Worm (Caenorhabditis elegans) whole organism, young adult: ENCODE data around the gene ecps-2.

Source experiments
- B0261.1 ChIP-seq: sonication (generic microtip); optimal IDR thresholded peaks from 2 replicates; lab custom pipeline; 2016; ENCODE audit warnings: mild to moderate bottlenecking, missing genetic modification characterization, moderate library complexity, missing compliant biosample characterization
- C17E4.6 ChIP-seq: fragments of 200-800 bp; sonication (Bioruptor generic); IDR thresholded peaks from 2 replicates; pipeline ENCODE4 v1.3.6; 2022; ENCODE audit warnings: missing genetic modification reagents, missing genetic modification characterization, missing compliant biosample characterization
- D2030.7 ChIP-seq: fragments of 200-800 bp; sonication (Bioruptor generic); IDR thresholded peaks from 2 replicates; pipeline ENCODE4 v1.3.6; 2022; ENCODE audit warnings: missing genetic modification reagents, missing genetic modification characterization, missing compliant biosample characterization
- F10E7.11 ChIP-seq: sonication (generic microtip); optimal IDR thresholded peaks from 2 replicates; lab custom pipeline; 2017; ENCODE audit warnings: mild to moderate bottlenecking, missing genetic modification characterization, moderate library complexity, missing compliant biosample characterization
- F22D6.2 ChIP-seq: sonication (generic microtip); optimal IDR thresholded peaks from 2 replicates; lab custom pipeline; 2016; ENCODE audit warnings: mild to moderate bottlenecking, missing genetic modification characterization, missing compliant biosample characterization
- F23B12.7 ChIP-seq: sonication (generic microtip); optimal IDR thresholded peaks from 2 replicates; lab custom pipeline; 2017; ENCODE audit warnings: missing genetic modification characterization, mild to moderate bottlenecking, missing compliant biosample characterization, antibody characterized with exemption, moderate library complexity; ENCODE audit not compliant: insufficient read depth
- F39B2.1 ChIP-seq: fragments of 200-800 bp; sonication (Bioruptor generic); IDR thresholded peaks from 2 replicates; pipeline ENCODE4 v1.3.6; 2022; ENCODE audit warnings: missing genetic modification reagents, missing genetic modification characterization, missing compliant biosample characterization
- F52B5.7 ChIP-seq: sonication (generic microtip); optimal IDR thresholded peaks from 2 replicates; lab custom pipeline; 2016; ENCODE audit warnings: mild to moderate bottlenecking, missing genetic modification characterization, missing compliant biosample characterization
- K12H6.12 ChIP-seq: fragments of 200-800 bp; sonication (Bioruptor generic); optimal IDR thresholded peaks from 2 replicates; lab custom pipeline; 2018; ENCODE audit warnings: mild to moderate bottlenecking, missing genetic modification characterization, missing compliant biosample characterization
- aptf-3 ChIP-seq: fragments of 200-800 bp; sonication (Bioruptor generic); IDR thresholded peaks from 2 replicates; pipeline ENCODE4 v1.3.6; 2022; ENCODE audit warnings: missing genetic modification characterization, missing compliant biosample characterization
- atf-7 ChIP-seq: sonication (generic microtip); optimal IDR thresholded peaks from 2 replicates; lab custom pipeline; 2017; ENCODE audit warnings: mild to moderate bottlenecking, missing genetic modification characterization, missing compliant biosample characterization
- attf-3 ChIP-seq: fragments of 200-800 bp; sonication (Bioruptor generic); conservative IDR thresholded peaks from 2 replicates; pipeline ENCODE4 v1.3.6; 2022; ENCODE audit warnings: missing genetic modification reagents, missing genetic modification characterization, missing compliant biosample characterization
- attf-6 ChIP-seq: fragments of 200-800 bp; sonication (Bioruptor generic); IDR thresholded peaks from 2 replicates; pipeline ENCODE4 v1.3.6; 2022; ENCODE audit warnings: missing genetic modification reagents, missing genetic modification characterization, missing compliant biosample characterization
- bed-1 ChIP-seq: fragments of 200-800 bp; sonication (Bioruptor generic); IDR thresholded peaks from 2 replicates; pipeline ENCODE4 v1.3.6; 2022; ENCODE audit warnings: missing genetic modification reagents, missing genetic modification characterization, missing compliant biosample characterization
- bed-2 ChIP-seq: fragments of 200-800 bp; sonication (Bioruptor generic); IDR thresholded peaks from 2 replicates; pipeline ENCODE4 v1.3.6; 2022; ENCODE audit warnings: missing genetic modification reagents, missing genetic modification characterization, missing compliant biosample characterization
- cebp-1 ChIP-seq, 2 experiments: fragments of 200-800 bp in 1 of 2; sonication (Bioruptor generic) in 1 of 2; sonication (generic microtip) in 1 of 2; IDR thresholded peaks in 1 of 2; optimal IDR thresholded peaks in 1 of 2; 2 replicates each; pipeline versions ENCODE4 v1.3.6 to Lab custom; 2017 to 2022; ENCODE audit warnings: missing compliant biosample characterization in 2 of 2, missing genetic modification characterization in 2 of 2, mild to moderate bottlenecking in 1 of 2, missing genetic modification reagents in 1 of 2, moderate library complexity in 1 of 2
- ceh-27 ChIP-seq: fragments of 200-800 bp; sonication (Bioruptor generic); optimal IDR thresholded peaks from 2 replicates; lab custom pipeline; 2018; ENCODE audit warnings: mild to moderate bottlenecking, missing genetic modification characterization, moderate library complexity, missing compliant biosample characterization
- ceh-40 ChIP-seq: fragments of 200-800 bp; sonication (Bioruptor generic); IDR thresholded peaks from 2 replicates; pipeline ENCODE4 v1.3.6; 2022; ENCODE audit warnings: missing genetic modification characterization, missing compliant biosample characterization
- ceh-91 ChIP-seq: fragments of 200-800 bp; sonication (Bioruptor generic); IDR thresholded peaks from 2 replicates; pipeline ENCODE4 v1.3.6; 2022; ENCODE audit warnings: missing genetic modification reagents, missing genetic modification characterization, missing compliant biosample characterization
- chd-7 ChIP-seq: sonication (generic microtip); optimal IDR thresholded peaks from 2 replicates; lab custom pipeline; 2016; ENCODE audit warnings: mild to moderate bottlenecking, missing genetic modification characterization, moderate library complexity, missing compliant biosample characterization
- die-1 ChIP-seq: sonication (generic microtip); optimal IDR thresholded peaks from 2 replicates; lab custom pipeline; 2016; ENCODE audit warnings: missing genotype, mild to moderate bottlenecking, missing genetic modification characterization, missing compliant biosample characterization
- dox-1 ChIP-seq: fragments of 200-800 bp; sonication (Bioruptor generic); IDR thresholded peaks from 2 replicates; pipeline ENCODE4 v1.3.6; 2022; ENCODE audit warnings: missing genetic modification reagents, missing genetic modification characterization, missing compliant biosample characterization
- dpff-1 ChIP-seq: sonication (generic microtip); optimal IDR thresholded peaks from 2 replicates; lab custom pipeline; 2017; ENCODE audit warnings: mild to moderate bottlenecking, missing genetic modification characterization, missing compliant biosample characterization
- efl-1 ChIP-seq: fragments of 150-350 bp; optimal IDR thresholded peaks from 2 replicates; lab custom pipeline; 2014; ENCODE audit warnings: missing biosample characterization, missing genetic modification reagents, missing genetic modification characterization
- egrh-3 ChIP-seq: fragments of 200-800 bp; sonication (Bioruptor generic); IDR thresholded peaks from 2 replicates; pipeline ENCODE4 v1.3.6; 2022; ENCODE audit warnings: missing genetic modification reagents, missing genetic modification characterization, missing compliant biosample characterization
- ekl-4 ChIP-seq: fragments of 200-800 bp; sonication (Bioruptor generic); IDR thresholded peaks from 2 replicates; pipeline ENCODE4 v1.3.6; 2022; ENCODE audit warnings: missing genetic modification reagents, missing genetic modification characterization, missing compliant biosample characterization
- fkh-3 ChIP-seq: sonication (generic microtip); optimal IDR thresholded peaks from 2 replicates; lab custom pipeline; 2016; ENCODE audit warnings: mild to moderate bottlenecking, missing genetic modification characterization, missing compliant biosample characterization
- gei-17 ChIP-seq: fragments of 200-800 bp; sonication (Bioruptor generic); optimal IDR thresholded peaks from 2 replicates; lab custom pipeline; 2018; ENCODE audit warnings: mild to moderate bottlenecking, missing genetic modification characterization, missing compliant biosample characterization
- him-1 ChIP-seq: sonication (generic microtip); optimal IDR thresholded peaks from 2 replicates; lab custom pipeline; 2016; ENCODE audit warnings: missing genotype, missing genetic modification reagents, missing genetic modification characterization, missing compliant biosample characterization
- hlh-12 ChIP-seq: sonication (generic microtip); optimal IDR thresholded peaks from 2 replicates; lab custom pipeline; 2016; ENCODE audit warnings: missing genetic modification characterization, missing compliant biosample characterization
- hlh-26 ChIP-seq: fragments of 200-800 bp; sonication (Bioruptor generic); conservative IDR thresholded peaks from 2 replicates; pipeline ENCODE4 v1.3.6; 2022; ENCODE audit warnings: missing genetic modification reagents, missing genetic modification characterization, missing compliant biosample characterization
- lin-26 ChIP-seq: fragments of 200-800 bp; sonication (Bioruptor generic); IDR thresholded peaks from 2 replicates; pipeline ENCODE4 v1.3.6; 2022; ENCODE audit warnings: missing genetic modification reagents, missing genetic modification characterization, missing compliant biosample characterization
- lin-40 ChIP-seq: sonication (generic microtip); optimal IDR thresholded peaks from 2 replicates; lab custom pipeline; 2016; ENCODE audit warnings: missing genetic modification characterization, mild to moderate bottlenecking, missing compliant biosample characterization, missing genotype, missing genetic modification reagents
- lir-1 ChIP-seq: fragments of 200-800 bp; sonication (Bioruptor generic); conservative IDR thresholded peaks from 2 replicates; pipeline ENCODE4 v1.3.6; 2022; ENCODE audit warnings: missing genetic modification reagents, missing genetic modification characterization, missing compliant biosample characterization
- lsy-27 ChIP-seq: sonication (generic microtip); optimal IDR thresholded peaks from 2 replicates; lab custom pipeline; 2017; ENCODE audit warnings: missing genetic modification characterization, mild to moderate bottlenecking, missing compliant biosample characterization, antibody characterized with exemption, missing genotype, borderline replicate concordance; ENCODE audit not compliant: insufficient read depth
- madf-8 ChIP-seq: fragments of 200-800 bp; sonication (Bioruptor generic); conservative IDR thresholded peaks from 2 replicates; pipeline ENCODE4 v1.3.6; 2022; ENCODE audit warnings: missing genetic modification reagents, missing genetic modification characterization, missing compliant biosample characterization
- mcd-1 ChIP-seq: fragments of 200-800 bp; sonication (Bioruptor generic); IDR thresholded peaks from 2 replicates; pipeline ENCODE4 v1.3.6; 2022; ENCODE audit warnings: missing genetic modification reagents, missing genetic modification characterization, missing compliant biosample characterization
- mel-28 ChIP-seq: sonication (generic microtip); optimal IDR thresholded peaks from 2 replicates; lab custom pipeline; 2016; ENCODE audit warnings: borderline replicate concordance, mild to moderate bottlenecking, missing genetic modification characterization, missing compliant biosample characterization
- nfyb-1 ChIP-seq: fragments of 200-800 bp; sonication (Bioruptor generic); IDR thresholded peaks from 2 replicates; pipeline ENCODE4 v1.3.6; 2022; ENCODE audit warnings: missing genetic modification reagents, missing genetic modification characterization, missing compliant biosample characterization
- nhr-80 ChIP-seq: sonication (generic microtip); optimal IDR thresholded peaks from 2 replicates; lab custom pipeline; 2016; ENCODE audit warnings: missing genetic modification characterization, missing compliant biosample characterization
- repo-1 ChIP-seq: sonication (generic microtip); optimal IDR thresholded peaks from 2 replicates; lab custom pipeline; 2017; ENCODE audit warnings: mild to moderate bottlenecking, missing genetic modification characterization, missing compliant biosample characterization
- rpc-1 ChIP-seq, 2 experiments: fragments of 150-350 bp in 1 of 2; sonication (generic microtip) in 1 of 2; optimal IDR thresholded peaks; 2 replicates each; lab custom pipeline; 2014 to 2018; ENCODE audit warnings: missing biosample characterization in 1 of 2, missing genetic modification characterization in 1 of 2, missing genetic modification reagents in 1 of 2, missing genotype in 1 of 2
- somi-1 ChIP-seq: fragments of 200-800 bp; sonication (Bioruptor generic); optimal IDR thresholded peaks from 2 replicates; lab custom pipeline; 2018; ENCODE audit warnings: mild to moderate bottlenecking, missing genetic modification characterization, missing compliant biosample characterization
- tlf-1 ChIP-seq: fragments of 200-800 bp; sonication (Bioruptor generic); optimal IDR thresholded peaks from 2 replicates; lab custom pipeline; 2018; ENCODE audit warnings: mild to moderate bottlenecking, missing genetic modification characterization, missing compliant biosample characterization
- unc-130 ChIP-seq: sonication (generic microtip); optimal IDR thresholded peaks from 2 replicates; lab custom pipeline; 2016; ENCODE audit warnings: missing genetic modification reagents, missing genetic modification characterization, missing compliant biosample characterization
- unc-62 ChIP-seq: fragments of 150-350 bp; optimal IDR thresholded peaks from 2 replicates; lab custom pipeline; 2014; ENCODE audit warnings: missing biosample characterization, missing genetic modification reagents, missing genetic modification characterization
- xnd-1 ChIP-seq: sonication (generic microtip); optimal IDR thresholded peaks from 2 replicates; lab custom pipeline; 2016; ENCODE audit warnings: missing genotype, missing genetic modification reagents, missing genetic modification characterization, missing compliant biosample characterization
- ztf-22 ChIP-seq: fragments of 200-800 bp; sonication (Bioruptor generic); optimal IDR thresholded peaks from 2 replicates; lab custom pipeline; 2018; ENCODE audit warnings: mild to moderate bottlenecking, missing genetic modification characterization, moderate library complexity, missing compliant biosample characterization

The ecps-2 gene

ce11 chrIII:10461164-10461546 lies 18.3 kb downstream of the ecps-2 start, which contains the start of gene atx-2 (continued):
- TF ChIP-seq attf-3 (GFP tag; lab: Robert Waterston, UW) = peak; percentile 70
- peak; percentile 54; the same call in 1 of the 2 replicates for TF ChIP-seq ceh-40 (GFP tag; lab: Robert Waterston, UW)
- TF ChIP-seq gei-17 (GFP tag; lab: Kevin White, UChicago) = peak; percentile 49
- peak; percentile 78 for TF ChIP-seq F22D6.2 (tag; lab: Kevin White, UChicago)
- TF ChIP-seq cebp-1 (GFP tag; IDR thresholded peaks at IDR 0.05; lab: Robert Waterston, UW) = peak; percentile 82
- peak; percentile 95 for TF ChIP-seq cebp-1 (tag; optimal IDR thresholded peaks at IDR 0.05; lab: Kevin White, UChicago)
- TF ChIP-seq B0261.1 = no peak
- peak; percentile 74 for TF ChIP-seq lin-40
- TF ChIP-seq fkh-3 (tag; lab: Kevin White, UChicago) = no peak
- peak; percentile 66 for TF ChIP-seq somi-1 (GFP tag; lab: Kevin White, UChicago)
- no peak for TF ChIP-seq hlh-26 (GFP tag; lab: Robert Waterston, UW)
- peak; percentile 42 for TF ChIP-seq ztf-22 (GFP tag; lab: Kevin White, UChicago)
- peak; percentile 15 for TF ChIP-seq hlh-12 (tag; lab: Kevin White, UChicago)
- peak; percentile 93 for TF ChIP-seq nfyb-1 (GFP tag; lab: Robert Waterston, UW)
- TF ChIP-seq madf-8 (GFP tag; lab: Robert Waterston, UW) = peak; percentile 61
- peak; percentile 83 for TF ChIP-seq atf-7 (tag; lab: Kevin White, UChicago)
- no peak for TF ChIP-seq bed-1
- TF ChIP-seq unc-130 (GFP tag; lab: Kevin White, UChicago) = peak; percentile 55
- TF ChIP-seq C17E4.6 (GFP tag; lab: Robert Waterston, UW) = peak; percentile 84
- peak; percentile 81 for TF ChIP-seq repo-1 (tag; lab: Kevin White, UChicago)
- TF ChIP-seq F23B12.7 (tag; lab: Kevin White, UChicago) = no peak
- peak; percentile 57 for TF ChIP-seq rpc-1 (optimal IDR thresholded peaks at IDR 0.05; lab: Kevin White, UChicago)
- TF ChIP-seq rpc-1 (tag; optimal IDR thresholded peaks at IDR 0.05; lab: Kevin White, UChicago) = no peak
- peak; percentile 82 for TF ChIP-seq tlf-1 (GFP tag; lab: Kevin White, UChicago)
- TF ChIP-seq mcd-1 = peak; percentile 96
- TF ChIP-seq ekl-4 (GFP tag; lab: Robert Waterston, UW) = peak; percentile 84
- peak; percentile 67 for TF ChIP-seq nhr-80 (tag; lab: Kevin White, UChicago)
- peak; percentile 81 for TF ChIP-seq bed-2 (GFP tag; lab: Robert Waterston, UW)
- TF ChIP-seq chd-7 = peak; percentile 92
- peak; percentile 96 for TF ChIP-seq ceh-27 (GFP tag; lab: Kevin White, UChicago)
- peak; percentile 97 for TF ChIP-seq F52B5.7 (tag; lab: Kevin White, UChicago)
- no peak for TF ChIP-seq lsy-27 (tag; lab: Kevin White, UChicago)
- peak; percentile 78; the same call in 1 of the 2 replicates for TF ChIP-seq aptf-3
- TF ChIP-seq egrh-3 (GFP tag; lab: Robert Waterston, UW) = peak; percentile 79
- 0 out of 2 replicates have a peak, but pooled peaks have one; percentile 48 for TF ChIP-seq F39B2.1
- peak; percentile 84 for TF ChIP-seq K12H6.12
- peak; percentile 66 for TF ChIP-seq F10E7.11 (tag; lab: Kevin White, UChicago)
- peak; percentile 85 for TF ChIP-seq ceh-91 (GFP tag; lab: Robert Waterston, UW)
- TF ChIP-seq xnd-1 (tag; lab: Kevin White, UChicago) = peak; percentile 55
- peak; percentile 88 for TF ChIP-seq lin-26
- no peak for TF ChIP-seq unc-62
- peak; percentile 76 for TF ChIP-seq mel-28 (tag; lab: Kevin White, UChicago)
- TF ChIP-seq lir-1 = peak; percentile 83
- TF ChIP-seq D2030.7 (GFP tag; lab: Robert Waterston, UW) = peak; percentile 87
- peak; percentile 79 for TF ChIP-seq attf-6 (GFP tag; lab: Robert Waterston, UW)
- TF ChIP-seq efl-1 = peak; percentile 77
- TF ChIP-seq him-1 (tag; lab: Kevin White, UChicago) = no peak
- TF ChIP-seq dpff-1 = no peak
- peak; percentile 90 for TF ChIP-seq die-1 (tag; lab: Kevin White, UChicago)
- TF ChIP-seq dox-1 = peak; percentile 97
